Worm (Caenorhabditis elegans) whole organism, L1 larva: ENCODE data around the gene lrch-1.

ENCODE experiments used
- C16A3.4 ChIP-seq: fragments of 150-350 bp; optimal IDR thresholded peaks from 2 replicates; lab custom pipeline; 2014; ENCODE audit warnings: missing biosample characterization, missing genetic modification characterization
- C34B4.2 ChIP-seq: sonication (generic microtip); optimal IDR thresholded peaks from 2 replicates; lab custom pipeline; 2017; ENCODE audit warnings: mild to moderate bottlenecking, missing genetic modification characterization, missing compliant biosample characterization
- aly-2 ChIP-seq: fragments of 150-350 bp; optimal IDR thresholded peaks from 2 replicates; lab custom pipeline; 2014; ENCODE audit warnings: missing biosample characterization, missing genetic modification characterization
- blmp-1 ChIP-seq: fragments of 150-350 bp; optimal IDR thresholded peaks from 2 replicates; lab custom pipeline; 2014; ENCODE audit warnings: missing biosample characterization, missing genetic modification characterization
- ceh-63 ChIP-seq: fragments of 200-800 bp; sonication (Bioruptor generic); optimal IDR thresholded peaks from 2 replicates; lab custom pipeline; 2018; ENCODE audit warnings: mild to moderate bottlenecking, missing genetic modification characterization, missing compliant biosample characterization
- ceh-82 ChIP-seq, 3 experiments: fragments of 150-350 bp in 1 of 3; sonication (generic microtip) in 2 of 3; optimal IDR thresholded peaks; 2 replicates each; lab custom pipeline; 2014 to 2017; ENCODE audit warnings: missing biosample characterization in 3 of 3, missing genetic modification characterization in 3 of 3
- ceh-88 ChIP-seq: fragments of 200-800 bp; sonication (Bioruptor generic); IDR thresholded peaks from 2 replicates; pipeline ENCODE4 v1.3.6; 2022; ENCODE audit warnings: missing genetic modification characterization, missing compliant biosample characterization
- ceh-90 ChIP-seq: sonication (generic microtip); optimal IDR thresholded peaks from 2 replicates; lab custom pipeline; 2016; ENCODE audit warnings: missing genetic modification characterization, missing compliant biosample characterization
- ces-1 ChIP-seq: fragments of 150-350 bp; optimal IDR thresholded peaks from 2 replicates; lab custom pipeline; 2014; ENCODE audit warnings: missing biosample characterization, missing genetic modification reagents, missing genetic modification characterization
- dpl-1 ChIP-seq, 3 experiments: fragments of 150-350 bp in 2 of 3; sonication (generic microtip) in 1 of 3; optimal IDR thresholded peaks; 2 replicates each; lab custom pipeline; 2014 to 2017; ENCODE audit warnings: missing biosample characterization in 3 of 3, missing genetic modification characterization in 3 of 3, missing genetic modification reagents in 3 of 3
- dsc-1 ChIP-seq: sonication (generic microtip); optimal IDR thresholded peaks from 2 replicates; lab custom pipeline; 2016; ENCODE audit warnings: mild to moderate bottlenecking, missing genetic modification characterization, missing compliant biosample characterization
- efl-1 ChIP-seq, 4 experiments: fragments of 150-350 bp; optimal IDR thresholded peaks in 3 of 4; peaks in 1 of 4; 1 replicate in 1 of 4; 2 replicates in 3 of 4; lab custom pipeline; 2014; ENCODE audit warnings: missing biosample characterization in 2 of 4, missing genetic modification characterization in 2 of 4, missing genetic modification reagents in 2 of 4
- efl-3 ChIP-seq: fragments of 200-800 bp; sonication (Bioruptor generic); optimal IDR thresholded peaks from 2 replicates; lab custom pipeline; 2018; ENCODE audit warnings: mild to moderate bottlenecking, missing genetic modification characterization, missing compliant biosample characterization
- egl-13 ChIP-seq: sonication (generic microtip); optimal IDR thresholded peaks from 2 replicates; lab custom pipeline; 2016; ENCODE audit warnings: missing genotype, missing genetic modification reagents, missing genetic modification characterization, missing compliant biosample characterization
- elt-3 ChIP-seq, 6 experiments: fragments of 150-350 bp in 1 of 6; sonication (generic microtip); optimal IDR thresholded peaks; 2 replicates each; lab custom pipeline; 2017 to 2018; ENCODE audit warnings: missing biosample characterization in 6 of 6, missing genetic modification characterization in 6 of 6, inconsistent platforms in 1 of 6
- ets-5 ChIP-seq: fragments of 200-800 bp; sonication (Bioruptor generic); IDR thresholded peaks from 2 replicates; pipeline ENCODE4 v1.3.6; 2022; ENCODE audit warnings: missing genetic modification characterization, missing compliant biosample characterization
- fkh-10 ChIP-seq: sonication (generic microtip); optimal IDR thresholded peaks from 2 replicates; lab custom pipeline; 2017; ENCODE audit warnings: missing biosample characterization, missing genetic modification reagents, missing genetic modification characterization
- fos-1 ChIP-seq: fragments of 150-350 bp; optimal IDR thresholded peaks from 2 replicates; lab custom pipeline; 2014; ENCODE audit warnings: missing biosample characterization, missing genetic modification characterization
- grh-1 ChIP-seq: fragments of 200-800 bp; sonication (Bioruptor generic); IDR thresholded peaks from 2 replicates; pipeline ENCODE4 v1.3.6; 2022; ENCODE audit warnings: missing genetic modification reagents, missing genetic modification characterization, missing compliant biosample characterization
- hlh-17 ChIP-seq: fragments of 200-800 bp; sonication (Bioruptor generic); optimal IDR thresholded peaks from 2 replicates; lab custom pipeline; 2018; ENCODE audit warnings: missing genetic modification characterization, mild to moderate bottlenecking, missing compliant biosample characterization, moderate library complexity, borderline replicate concordance
- jun-1 ChIP-seq: fragments of 150-350 bp; optimal IDR thresholded peaks from 2 replicates; lab custom pipeline; 2014; ENCODE audit warnings: missing biosample characterization, missing genetic modification reagents, missing genetic modification characterization
- lin-14 ChIP-seq: fragments of 200-800 bp; sonication (Bioruptor generic); optimal IDR thresholded peaks from 2 replicates; lab custom pipeline; 2018; ENCODE audit warnings: mild to moderate bottlenecking, missing genetic modification characterization, moderate library complexity, missing compliant biosample characterization
- lin-35 ChIP-seq, 2 experiments: fragments of 150-350 bp; optimal IDR thresholded peaks; 2 replicates each; lab custom pipeline; 2014; ENCODE audit warnings: missing biosample characterization in 2 of 2, missing genetic modification characterization in 2 of 2, missing genetic modification reagents in 2 of 2
- lin-39 ChIP-seq: fragments of 150-350 bp; optimal IDR thresholded peaks from 2 replicates; lab custom pipeline; 2014; ENCODE audit warnings: missing biosample characterization, missing genetic modification reagents, missing genetic modification characterization
- lir-3 ChIP-seq: sonication (generic microtip); optimal IDR thresholded peaks from 2 replicates; lab custom pipeline; 2016; ENCODE audit warnings: mild to moderate bottlenecking, missing genetic modification characterization, moderate library complexity, missing compliant biosample characterization; ENCODE audit not compliant: poor library complexity
- mdl-1 ChIP-seq, 2 experiments: fragments of 150-350 bp; optimal IDR thresholded peaks; 2 replicates each; lab custom pipeline; 2014 to 2017; ENCODE audit warnings: missing biosample characterization in 2 of 2, missing genetic modification characterization in 2 of 2, inconsistent platforms in 1 of 2
- mep-1 ChIP-seq: fragments of 150-350 bp; optimal IDR thresholded peaks from 2 replicates; lab custom pipeline; 2014; ENCODE audit warnings: missing biosample characterization, missing genetic modification characterization
- nhr-12 ChIP-seq: sonication (generic microtip); optimal IDR thresholded peaks from 2 replicates; lab custom pipeline; 2017; ENCODE audit warnings: missing biosample characterization, missing genetic modification characterization
- nhr-19 ChIP-seq: fragments of 200-800 bp; sonication (Bioruptor generic); conservative IDR thresholded peaks from 2 replicates; pipeline ENCODE4 v1.3.6; 2022; ENCODE audit warnings: missing genetic modification characterization, missing compliant biosample characterization
- nhr-28 ChIP-seq: fragments of 150-350 bp; optimal IDR thresholded peaks from 2 replicates; lab custom pipeline; 2014; ENCODE audit warnings: missing biosample characterization, missing genetic modification characterization
- nhr-47 ChIP-seq: sonication (generic microtip); optimal IDR thresholded peaks from 2 replicates; lab custom pipeline; 2016; ENCODE audit warnings: mild to moderate bottlenecking, missing genetic modification characterization, moderate library complexity, missing compliant biosample characterization
- nhr-71 ChIP-seq: sonication (generic microtip); optimal IDR thresholded peaks from 2 replicates; lab custom pipeline; 2016; ENCODE audit warnings: mild to moderate bottlenecking, missing genetic modification characterization, moderate library complexity, missing compliant biosample characterization
- nhr-77 ChIP-seq: fragments of 150-350 bp; optimal IDR thresholded peaks from 2 replicates; lab custom pipeline; 2014; ENCODE audit warnings: missing biosample characterization, missing genetic modification characterization
- nhr-84 ChIP-seq: sonication (generic microtip); optimal IDR thresholded peaks from 2 replicates; lab custom pipeline; 2017; ENCODE audit warnings: missing biosample characterization, missing genetic modification characterization
- nhr-85 ChIP-seq: sonication (generic microtip); peaks from one replicate; lab custom pipeline; 2016; ENCODE audit warnings: missing genetic modification characterization, inconsistent platforms, missing compliant biosample characterization
- pax-3 ChIP-seq: fragments of 200-800 bp; sonication (Bioruptor generic); optimal IDR thresholded peaks from 2 replicates; lab custom pipeline; 2018; ENCODE audit warnings: mild to moderate bottlenecking, missing genetic modification characterization, moderate library complexity, missing compliant biosample characterization
- skn-1 ChIP-seq: fragments of 150-350 bp; optimal IDR thresholded peaks from 2 replicates; lab custom pipeline; 2014; ENCODE audit warnings: missing biosample characterization, missing genetic modification characterization
- snpc-4 ChIP-seq: fragments of 150-350 bp; optimal IDR thresholded peaks from 2 replicates; lab custom pipeline; 2014; ENCODE audit warnings: missing biosample characterization, missing genetic modification characterization
- snu-23 ChIP-seq: sonication (generic microtip); optimal IDR thresholded peaks from 2 replicates; lab custom pipeline; 2016; ENCODE audit warnings: missing genetic modification characterization, missing compliant biosample characterization
- sptf-1 ChIP-seq: fragments of 150-350 bp; optimal IDR thresholded peaks from 2 replicates; lab custom pipeline; 2014; ENCODE audit warnings: missing biosample characterization, missing genetic modification characterization
- sup-37 ChIP-seq: fragments of 200-800 bp; sonication (Bioruptor generic); optimal IDR thresholded peaks from 2 replicates; lab custom pipeline; 2018; ENCODE audit warnings: mild to moderate bottlenecking, missing genetic modification characterization, missing compliant biosample characterization
- tlp-1 ChIP-seq: fragments of 150-350 bp; optimal IDR thresholded peaks from 2 replicates; lab custom pipeline; 2014; ENCODE audit warnings: missing biosample characterization, missing genetic modification characterization
- unc-130 ChIP-seq: fragments of 150-350 bp; optimal IDR thresholded peaks from 2 replicates; lab custom pipeline; 2017; ENCODE audit warnings: missing biosample characterization, missing genetic modification characterization, inconsistent platforms
- unc-62 ChIP-seq: fragments of 150-350 bp; optimal IDR thresholded peaks from 2 replicates; lab custom pipeline; 2014; ENCODE audit warnings: missing biosample characterization, missing genetic modification reagents, missing genetic modification characterization
- unc-86 ChIP-seq: sonication (generic microtip); optimal IDR thresholded peaks from 2 replicates; lab custom pipeline; 2016; ENCODE audit warnings: missing genetic modification characterization, missing compliant biosample characterization
- xbp-1 ChIP-seq: sonication (generic microtip); optimal IDR thresholded peaks from 2 replicates; lab custom pipeline; 2016; ENCODE audit warnings: missing genetic modification characterization, missing compliant biosample characterization
- ztf-4 ChIP-seq: fragments of 150-350 bp; optimal IDR thresholded peaks from 2 replicates; lab custom pipeline; 2014; ENCODE audit warnings: missing biosample characterization, missing genetic modification characterization

Gene lrch-1

ce11 chrX:6255561-6255960 is 39.1 kb upstream of the lrch-1 start (continued):
- TF ChIP-seq xbp-1 (tag; lab: Kevin White, UChicago), result peak; percentile 68
- peak; percentile 55 for TF ChIP-seq nhr-28 (tag; lab: Kevin White, UChicago)
- peak; percentile 71 for TF ChIP-seq lin-39 (tag; lab: Kevin White, UChicago)
- peak in 2 of 3 experiments; percentile 3 to 26 for TF ChIP-seq ceh-82 (tag; optimal IDR thresholded peaks at IDR 0.05; lab: Kevin White, UChicago)
- TF ChIP-seq mep-1 (tag; lab: Kevin White, UChicago), result peak; percentile 57
- peak; percentile 98 for TF ChIP-seq nhr-71 (tag; lab: Kevin White, UChicago)
- TF ChIP-seq dpl-1 (GFP tag; optimal IDR thresholded peaks at IDR 0.05; lab: Kevin White, UChicago), result peak; percentile 23 to 61 (median 41)
- no peak for TF ChIP-seq snpc-4 (tag; lab: Kevin White, UChicago)
- TF ChIP-seq hlh-17 (GFP tag; lab: Kevin White, UChicago), result no peak
- TF ChIP-seq lin-14 (GFP tag; lab: Kevin White, UChicago), result peak; percentile 96
- peak in 1 of 2 experiments; percentile 99 for TF ChIP-seq mdl-1 (tag; optimal IDR thresholded peaks at IDR 0.05; lab: Kevin White, UChicago)
- TF ChIP-seq blmp-1 (tag; lab: Kevin White, UChicago), result peak; percentile 98
- peak; percentile 96 for TF ChIP-seq nhr-85 (tag; lab: Kevin White, UChicago)
- no peak for TF ChIP-seq egl-13 (tag; lab: Kevin White, UChicago)
- peak; percentile 92 for TF ChIP-seq ztf-4 (tag; lab: Kevin White, UChicago)
- TF ChIP-seq jun-1 (tag; lab: Kevin White, UChicago), result peak; percentile 15
- TF ChIP-seq ceh-63 (GFP tag; lab: Kevin White, UChicago), result no peak
- TF ChIP-seq snu-23 (GFP tag; lab: Kevin White, UChicago), result peak; percentile 89
- TF ChIP-seq unc-62, result no peak
- no peak for TF ChIP-seq fkh-10 (GFP tag; lab: Kevin White, UChicago)
- no peak for TF ChIP-seq nhr-12
- TF ChIP-seq lir-3, result peak; percentile 65
- peak; percentile 33; the same call in 1 of the 2 replicates for TF ChIP-seq ceh-88
- no peak for TF ChIP-seq nhr-84
- no peak for TF ChIP-seq unc-86 (tag; lab: Kevin White, UChicago)
- peak; percentile 19 for TF ChIP-seq fos-1 (tag; lab: Kevin White, UChicago)
- TF ChIP-seq sptf-1, result no peak
- no peak for TF ChIP-seq ceh-90
- TF ChIP-seq, all 84 proteins: peak for 42

ce11 chrX:6254671-6255031 is 38.2 kb upstream of the lrch-1 start:
- TF ChIP-seq elt-3 (tag; optimal IDR thresholded peaks at IDR 0.05; lab: Kevin White, UChicago) (peak in 2 of 6 experiments; percentile 29 to 62), ceh-88 (no peak), unc-130 (no peak), blmp-1 (tag; lab: Kevin White, UChicago) (peak; percentile 94), C34B4.2 (tag; lab: Kevin White, UChicago) (peak; percentile 31), hlh-17 (GFP tag; lab: Kevin White, UChicago) (no peak)

- TF ChIP-seq fos-1 (tag; lab: Kevin White, UChicago), result peak; percentile 58
- TF ChIP-seq lir-3, result peak; percentile 33
- peak; percentile 5; the same call in 1 of the 2 replicates for TF ChIP-seq grh-1 (GFP tag; lab: Robert Waterston, UW)
- peak; percentile 31 for TF ChIP-seq efl-3 (GFP tag; lab: Kevin White, UChicago)
- TF ChIP-seq elt-3 (tag; optimal IDR thresholded peaks at IDR 0.05; lab: Kevin White, UChicago), result peak in 1 of 6 experiments; percentile 54
- peak; percentile 39 for TF ChIP-seq pax-3 (tag; lab: Kevin White, UChicago)
- 0 out of 2 replicates have a peak, but pooled peaks have one; percentile 35 for TF ChIP-seq ets-5 (GFP tag; lab: Robert Waterston, UW)
- TF ChIP-seq nhr-84, result no peak
- TF ChIP-seq lin-35 (GFP tag; optimal IDR thresholded peaks at IDR 0.05; lab: Kevin White, UChicago), result peak; percentile 13 to 67
- TF ChIP-seq efl-1 (optimal IDR thresholded peaks at IDR 0.05; lab: Kevin White, UChicago), result peak; percentile 16 to 19
- TF ChIP-seq efl-1 (GFP tag; optimal IDR thresholded peaks at IDR 0.05 in 1 of 2; lab: Kevin White, UChicago), result peak in 1 of 2 experiments; percentile 85
- peak; percentile 42 for TF ChIP-seq nhr-47 (tag; lab: Kevin White, UChicago)
- peak; percentile 86 for TF ChIP-seq nhr-85 (tag; lab: Kevin White, UChicago)
- TF ChIP-seq skn-1 (tag; lab: Kevin White, UChicago), result peak; percentile 54
- no peak for TF ChIP-seq nhr-28 (tag; lab: Kevin White, UChicago)
- peak; percentile 14 for TF ChIP-seq sup-37 (GFP tag; lab: Kevin White, UChicago)
- TF ChIP-seq tlp-1 (tag; lab: Kevin White, UChicago), result no peak
- peak; percentile 42 for TF ChIP-seq dsc-1 (tag; lab: Kevin White, UChicago)
- TF ChIP-seq aly-2 (tag; lab: Kevin White, UChicago), result no peak
- no peak for TF ChIP-seq ces-1 (GFP tag; lab: Kevin White, UChicago)
- peak; percentile 53 for TF ChIP-seq nhr-19 (GFP tag; lab: Robert Waterston, UW)
- peak in 1 of 2 experiments; percentile 75 for TF ChIP-seq mdl-1 (tag; optimal IDR thresholded peaks at IDR 0.05; lab: Kevin White, UChicago)
- TF ChIP-seq C16A3.4 (tag; lab: Kevin White, UChicago), result peak; percentile 30
- peak; percentile 31 for TF ChIP-seq nhr-77 (tag; lab: Kevin White, UChicago)
These were observed 37.6 kb upstream of the lrch-1 start for ce11 chrX:6253899-6254670.
